Fruit fly (Drosophila melanogaster) whole organism, prepupa: Measurements from ENCODE around the gene Ugt37A3.
A peak's percentile ranks its signal among the peaks of the same experiment; 100 is the strongest.

Source experiments
- CG10631 ChIP-seq: fragments of 200-800 bp; sonication (Bioruptor generic); optimal IDR thresholded peaks from 2 replicates; lab custom pipeline; 2016; ENCODE audit warnings: missing biosample characterization, missing genetic modification characterization
- CG10669 ChIP-seq: fragments of 200-800 bp; sonication (Bioruptor generic); optimal IDR thresholded peaks from 3 replicates; lab custom pipeline; 2018; ENCODE audit warnings: missing biosample characterization, mild to moderate bottlenecking, missing genetic modification characterization, moderate library complexity
- CG11902 ChIP-seq: fragments of 200-800 bp; sonication (Bioruptor generic); optimal IDR thresholded peaks from 3 replicates; lab custom pipeline; 2016; ENCODE audit warnings: missing biosample characterization, missing genetic modification characterization
- CG15336 ChIP-seq: fragments of 200-800 bp; sonication (Bioruptor generic); IDR thresholded peaks from 2 replicates; pipeline ENCODE4 v1.3.6; 2022; ENCODE audit warnings: missing biosample characterization, missing genetic modification characterization
- CG16779 ChIP-seq: fragments of 200-800 bp; sonication (Bioruptor generic); optimal IDR thresholded peaks from 3 replicates; lab custom pipeline; 2017; ENCODE audit warnings: missing biosample characterization, mild to moderate bottlenecking, missing genetic modification characterization
- CG3032 ChIP-seq: fragments of 200-800 bp; optimal IDR thresholded peaks from 2 replicates; lab custom pipeline; 2019; ENCODE audit warnings: missing biosample characterization, mild to moderate bottlenecking, missing genetic modification characterization, moderate library complexity
- CG31627 ChIP-seq: fragments of 200-800 bp; sonication (Bioruptor generic); optimal IDR thresholded peaks from 3 replicates; lab custom pipeline; 2016; ENCODE audit warnings: missing biosample characterization, missing genetic modification characterization
- CG3919 ChIP-seq: fragments of 200-800 bp; sonication (Bioruptor generic); optimal IDR thresholded peaks from 3 replicates; lab custom pipeline; 2016; ENCODE audit warnings: missing biosample characterization, missing genetic modification characterization
- CG4318 ChIP-seq: fragments of 200-800 bp; sonication (Bioruptor generic); optimal IDR thresholded peaks from 3 replicates; lab custom pipeline; 2017; ENCODE audit warnings: missing biosample characterization, mild to moderate bottlenecking, missing genetic modification characterization
- CG6163 ChIP-seq: fragments of 200-800 bp; sonication (Bioruptor generic); IDR thresholded peaks from 3 replicates; pipeline ENCODE4 v1.3.6; 2022; ENCODE audit warnings: missing biosample characterization, missing genetic modification characterization
- CG6854 ChIP-seq: fragments of 200-800 bp; sonication (Bioruptor generic); optimal IDR thresholded peaks from 2 replicates; lab custom pipeline; 2017; ENCODE audit warnings: missing biosample characterization, mild to moderate bottlenecking, missing genetic modification characterization
- CG7368 ChIP-seq: fragments of 200-800 bp; sonication (Bioruptor generic); optimal IDR thresholded peaks from 3 replicates; lab custom pipeline; 2016; ENCODE audit warnings: missing biosample characterization, missing genetic modification characterization
- Eip75B ChIP-seq: fragments of 200-800 bp; sonication (Bioruptor generic); optimal IDR thresholded peaks from 3 replicates; lab custom pipeline; 2016; ENCODE audit warnings: missing biosample characterization, missing genetic modification characterization
- Ets21C ChIP-seq: fragments of 200-800 bp; sonication (Bioruptor generic); optimal IDR thresholded peaks from 3 replicates; lab custom pipeline; 2016; ENCODE audit warnings: missing biosample characterization, missing genetic modification characterization
- Ets96B ChIP-seq: fragments of 200-800 bp; optimal IDR thresholded peaks from 2 replicates; lab custom pipeline; 2019; ENCODE audit warnings: missing biosample characterization, mild to moderate bottlenecking, missing genetic modification characterization, moderate library complexity
- Gug ChIP-seq: fragments of 200-800 bp; sonication (Bioruptor generic); IDR thresholded peaks from 2 replicates; pipeline ENCODE4 v1.3.6; 2022; ENCODE audit warnings: missing biosample characterization, missing genetic modification characterization
- Hr4 ChIP-seq: fragments of 200-800 bp; sonication (Bioruptor generic); optimal IDR thresholded peaks from 3 replicates; lab custom pipeline; 2016; ENCODE audit warnings: missing biosample characterization, missing genetic modification characterization
- Met ChIP-seq: fragments of 200-800 bp; sonication (Bioruptor generic); optimal IDR thresholded peaks from 3 replicates; lab custom pipeline; 2016; ENCODE audit warnings: missing biosample characterization, missing genetic modification characterization
- Sox14 ChIP-seq: fragments of 200-800 bp; sonication (Bioruptor generic); optimal IDR thresholded peaks from 3 replicates; lab custom pipeline; 2016; ENCODE audit warnings: missing biosample characterization, missing genetic modification characterization
- Sox15 ChIP-seq: fragments of 200-800 bp; sonication (Bioruptor generic); optimal IDR thresholded peaks from 3 replicates; lab custom pipeline; 2016; ENCODE audit warnings: missing biosample characterization, missing genetic modification characterization
- acj6 ChIP-seq: fragments of 200-800 bp; sonication (Bioruptor generic); optimal IDR thresholded peaks from 3 replicates; lab custom pipeline; 2016; ENCODE audit warnings: missing biosample characterization, missing genetic modification characterization
- dac ChIP-seq: fragments of 200-800 bp; sonication (Bioruptor generic); optimal IDR thresholded peaks from 2 replicates; lab custom pipeline; 2017; ENCODE audit warnings: missing biosample characterization, mild to moderate bottlenecking, missing genetic modification characterization
- dsx ChIP-seq: fragments of 200-800 bp; optimal IDR thresholded peaks from 3 replicates; lab custom pipeline; 2019; ENCODE audit warnings: missing biosample characterization, mild to moderate bottlenecking, missing genetic modification characterization, moderate library complexity; ENCODE audit not compliant: poor library complexity, severe bottlenecking
- eg ChIP-seq: fragments of 200-800 bp; sonication (Bioruptor generic); IDR thresholded peaks from 3 replicates; pipeline ENCODE4 v1.3.6; 2022; ENCODE audit warnings: missing biosample characterization, missing genetic modification characterization
- fd59A ChIP-seq: fragments of 200-800 bp; sonication (Bioruptor generic); optimal IDR thresholded peaks from 2 replicates; lab custom pipeline; 2017; ENCODE audit warnings: missing biosample characterization, mild to moderate bottlenecking, missing genetic modification characterization, missing genetic modification reagents
- fd85E ChIP-seq: fragments of 200-800 bp; sonication (Bioruptor generic); optimal IDR thresholded peaks from 3 replicates; lab custom pipeline; 2016; ENCODE audit warnings: missing biosample characterization, missing genetic modification characterization
- fkh ChIP-seq: fragments of 200-800 bp; sonication (Bioruptor generic); optimal IDR thresholded peaks from 3 replicates; lab custom pipeline; 2017; ENCODE audit warnings: missing biosample characterization, mild to moderate bottlenecking, missing genetic modification characterization, moderate library complexity
- salr ChIP-seq, 2 experiments: fragments of 200-800 bp; sonication (Bioruptor generic); optimal IDR thresholded peaks; 3 replicates each; lab custom pipeline; 2016 to 2018; ENCODE audit warnings: missing biosample characterization in 2 of 2, missing genetic modification characterization in 2 of 2, mild to moderate bottlenecking in 1 of 2
- spab ChIP-seq: fragments of 200-800 bp; sonication (Bioruptor generic); optimal IDR thresholded peaks from 2 replicates; lab custom pipeline; 2017; ENCODE audit warnings: missing biosample characterization, mild to moderate bottlenecking, missing genetic modification characterization, missing genetic modification reagents
- svp ChIP-seq: fragments of 200-800 bp; sonication (Bioruptor generic); peaks from one replicate; lab custom pipeline; 2016; ENCODE audit warnings: missing biosample characterization, missing genetic modification characterization
- topi ChIP-seq: fragments of 200-800 bp; sonication (Bioruptor generic); optimal IDR thresholded peaks from 3 replicates; lab custom pipeline; 2016; ENCODE audit warnings: missing biosample characterization, missing genetic modification characterization

Gene Ugt37A3

dm6 chr3R:12716251-12716650 lies 27.2 kb downstream of the Ugt37A3 start:
- TF ChIP-seq CG3919 (GFP tag; lab: Kevin White, UChicago) (no peak), CG15336 (GFP tag; lab: Robert Waterston, UW) (no peak), Ets21C (GFP tag; lab: Kevin White, UChicago) (no peak), fd85E (GFP tag; lab: Kevin White, UChicago) (no peak), Sox14 (no peak), dsx (GFP tag; lab: Kevin White, UChicago) (no peak), CG31627 (GFP tag; lab: Kevin White, UChicago) (no peak), Ets96B (tag; lab: Kevin White, UChicago) (no peak), CG3032 (tag; lab: Kevin White, UChicago) (no peak), CG10669 (GFP tag; lab: Kevin White, UChicago) (no peak), eg (GFP tag; lab: Robert Waterston, UW) (no peak), CG4318 (no peak), CG11902 (GFP tag; lab: Kevin White, UChicago) (no peak), Sox15 (no peak), CG6163 (GFP tag; lab: Robert Waterston, UW) (no peak), CG6854 (no peak), topi (GFP tag; lab: Kevin White, UChicago) (no peak), Met (GFP tag; lab: Kevin White, UChicago) (no peak)

- TF ChIP-seq Ets21C (GFP tag; lab: Kevin White, UChicago) (no peak), spab (GFP tag; lab: Kevin White, UChicago) (no peak), CG11902 (GFP tag; lab: Kevin White, UChicago) (no peak), CG31627 (GFP tag; lab: Kevin White, UChicago) (no peak), fd59A (GFP tag; lab: Kevin White, UChicago) (no peak), CG15336 (GFP tag; lab: Robert Waterston, UW) (no peak), Eip75B (GFP tag; lab: Kevin White, UChicago) (no peak), CG10631 (GFP tag; lab: Kevin White, UChicago) (no peak), Ets96B (tag; lab: Kevin White, UChicago) (no peak), acj6 (no peak), dac (GFP tag; lab: Kevin White, UChicago) (no peak), eg (GFP tag; lab: Robert Waterston, UW) (no peak), CG7368 (GFP tag; lab: Kevin White, UChicago) (no peak), CG6163 (GFP tag; lab: Robert Waterston, UW) (no peak), salr (GFP tag; optimal IDR thresholded peaks at IDR 0.05; lab: Kevin White, UChicago) (no peak), CG6854 (no peak), Gug (GFP tag; lab: Robert Waterston, UW) (no peak), CG10669 (GFP tag; lab: Kevin White, UChicago) (no peak)
These were observed 28.2 kb downstream of the Ugt37A3 start for dm6 chr3R:12715253-12715652.

- TF ChIP-seq Gug (GFP tag; lab: Robert Waterston, UW) (0 out of 2 replicates have a peak, but pooled peaks have one; percentile 22), CG6163 (GFP tag; lab: Robert Waterston, UW) (0 out of 3 replicates have a peak, but pooled peaks have one; percentile 25)
These were observed 31.0 kb downstream of the Ugt37A3 start, which contains the start of gene PolQ for dm6 chr3R:12712178-12713172. TSS of gene PolQ (minus strand) at chr3R:12712299.

- TF ChIP-seq Ets21C (GFP tag; lab: Kevin White, UChicago) (no peak), acj6 (no peak), CG3032 (tag; lab: Kevin White, UChicago) (no peak), Sox15 (no peak), CG4318 (no peak), Hr4 (GFP tag; lab: Kevin White, UChicago) (no peak), svp (GFP tag; lab: Kevin White, UChicago) (no peak), CG16779 (tag; lab: Kevin White, UChicago) (no peak), dac (GFP tag; lab: Kevin White, UChicago) (no peak), fkh (GFP tag; lab: Kevin White, UChicago) (no peak), Ets96B (tag; lab: Kevin White, UChicago) (no peak)
These were observed 38.6 kb downstream of the Ugt37A3 start, which contains the start of gene CG12279 for dm6 chr3R:12704861-12705260. TSS of gene CG12279 (plus strand) at chr3R:12705094.
